Worm (Caenorhabditis elegans): ENCODE data around the gene B0303.14.

- TF ChIP-seq unc-62 (GFP tag; optimal IDR thresholded peaks at IDR 0.05) (no peak), ceh-58 (GFP tag; IDR thresholded peaks at IDR 0.05) (no peak)
Observed at ce11 chrIII:8668717-8669116, 47.3 kb downstream of the B0303.14 start.
